Fruit fly (Drosophila melanogaster): ENCODE results near the gene CG31368.

CG31368 gene

DNA sequence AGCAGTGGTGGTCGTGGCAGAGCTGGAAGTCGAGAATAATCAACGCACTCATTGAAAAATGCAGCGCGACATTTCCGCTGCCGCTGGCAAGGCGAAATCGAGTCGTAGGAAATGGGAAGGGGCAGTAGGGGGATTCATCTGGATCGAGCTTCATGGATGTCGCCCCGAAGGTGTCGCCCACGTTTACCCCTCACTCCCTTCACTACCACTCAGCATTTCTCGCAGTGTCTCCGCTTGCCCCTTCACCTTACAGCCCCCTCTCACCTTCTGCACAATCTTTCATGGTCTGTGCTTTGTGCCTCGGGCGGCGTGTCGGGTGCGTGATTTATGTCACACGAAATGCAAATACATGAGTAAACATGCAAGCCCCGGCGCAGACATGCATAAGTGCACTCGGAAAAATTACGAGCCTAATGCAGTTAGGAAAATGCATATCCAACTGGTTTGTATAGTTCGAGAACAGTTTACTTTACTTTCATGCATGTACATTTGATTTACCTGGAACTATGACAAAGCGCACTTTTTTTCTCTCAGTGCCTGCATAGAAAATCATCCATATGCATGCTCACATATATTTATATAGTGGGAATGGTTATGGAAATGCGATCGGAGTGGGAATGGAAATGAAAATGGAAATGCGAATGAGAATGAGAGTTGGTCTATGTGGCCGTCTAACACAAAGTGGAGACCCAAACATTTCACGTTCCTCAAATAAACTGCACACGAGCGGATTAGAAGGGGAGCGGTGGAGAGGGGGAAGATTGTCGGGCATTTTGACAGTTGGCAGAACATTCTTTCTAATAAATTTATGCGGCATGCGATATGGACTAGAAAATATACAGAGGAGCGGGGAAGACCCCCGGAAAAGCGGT lies 33.0 kb upstream of the CG31368 start:
- TF ChIP-seq h (GFP tag; optimal IDR thresholded peaks at IDR 0.05), result peak; percentile 71
- peak; percentile 32 for TF ChIP-seq Sp1 (GFP tag; optimal IDR thresholded peaks at IDR 0.05)
- TF ChIP-seq HLH106 (tag; optimal IDR thresholded peaks at IDR 0.05), result peak; percentile 46
- no peak for TF ChIP-seq Rel (GFP tag; optimal IDR thresholded peaks at IDR 0.05)
- TF ChIP-seq Rel (tag; optimal IDR thresholded peaks at IDR 0.05), result no peak
- TF ChIP-seq jim (GFP tag; optimal IDR thresholded peaks at IDR 0.05), result no peak
- peak; percentile 68 for TF ChIP-seq fru (GFP tag; optimal IDR thresholded peaks at IDR 0.05)
- TF ChIP-seq Myc (optimal IDR thresholded peaks at IDR 0.05), result no peak
- TF ChIP-seq sv (GFP tag; optimal IDR thresholded peaks at IDR 0.05), result peak; percentile 75
- peak; percentile 49 for TF ChIP-seq rgr (GFP tag; optimal IDR thresholded peaks at IDR 0.05)
- TF ChIP-seq dsf (GFP tag; optimal IDR thresholded peaks at IDR 0.05; ENCODE audit: borderline replicate concordance), result no peak
- no peak for TF ChIP-seq pan (optimal IDR thresholded peaks at IDR 0.05)
- TF ChIP-seq CG9705 (GFP tag; optimal IDR thresholded peaks at IDR 0.05), result no peak
- TF ChIP-seq Dfd (GFP tag; optimal IDR thresholded peaks at IDR 0.05), result no peak
- TF ChIP-seq ey (GFP tag; optimal IDR thresholded peaks at IDR 0.05), result peak; percentile 67
- peak; percentile 0 for TF ChIP-seq CG32264 (GFP tag; optimal IDR thresholded peaks at IDR 0.05)
- peak in 1 of 2 experiments; percentile 67 for TF ChIP-seq foxo (GFP tag; optimal IDR thresholded peaks at IDR 0.05)
- peak; percentile 43 for TF ChIP-seq Hnf4 (GFP tag; optimal IDR thresholded peaks at IDR 0.05)
- TF ChIP-seq psq (GFP tag; optimal IDR thresholded peaks at IDR 0.05), result peak; percentile 36
- no peak for TF ChIP-seq Dif (GFP tag; optimal IDR thresholded peaks at IDR 0.05; ENCODE audit: partially characterized antibody)
- peak; percentile 6 for TF ChIP-seq tai (GFP tag; optimal IDR thresholded peaks at IDR 0.05)
- no peak for TF ChIP-seq N (GFP tag; optimal IDR thresholded peaks at IDR 0.05)
- TF ChIP-seq lola (GFP tag; optimal IDR thresholded peaks at IDR 0.05), result no peak
- TF ChIP-seq br (GFP tag; optimal IDR thresholded peaks at IDR 0.05), result peak; percentile 26
- TF ChIP-seq dmrt93B (GFP tag; optimal IDR thresholded peaks at IDR 0.05), result peak; percentile 29
- no peak for TF ChIP-seq Mio (GFP tag; optimal IDR thresholded peaks at IDR 0.05)
- peak; percentile 11 for TF ChIP-seq woc (GFP tag; optimal IDR thresholded peaks at IDR 0.05)
- peak; percentile 36 for TF ChIP-seq OdsH (GFP tag; optimal IDR thresholded peaks at IDR 0.05)

dm6 chr3R:11850917-11851897 lies 31.4 kb upstream of the CG31368 start:
- peak; percentile 10 for TF ChIP-seq rgr (GFP tag; optimal IDR thresholded peaks at IDR 0.05)
- TF ChIP-seq woc (GFP tag; optimal IDR thresholded peaks at IDR 0.05), result peak; percentile 21
- TF ChIP-seq OdsH (GFP tag; optimal IDR thresholded peaks at IDR 0.05), result peak; percentile 5
- peak; percentile 51 for TF ChIP-seq h (GFP tag; optimal IDR thresholded peaks at IDR 0.05)
- no peak for TF ChIP-seq Jra (GFP tag; optimal IDR thresholded peaks at IDR 0.05)
- peak; percentile 37 for TF ChIP-seq fru (GFP tag; optimal IDR thresholded peaks at IDR 0.05)
- TF ChIP-seq sage (GFP tag; optimal IDR thresholded peaks at IDR 0.05), result no peak
- peak; percentile 43 for TF ChIP-seq HLH106 (tag; optimal IDR thresholded peaks at IDR 0.05)
- TF ChIP-seq Vsx2 (GFP tag; optimal IDR thresholded peaks at IDR 0.05; ENCODE audit: partially characterized antibody), result no peak
- TF ChIP-seq ey (GFP tag; optimal IDR thresholded peaks at IDR 0.05), result peak; percentile 48
- TF ChIP-seq Sp1 (GFP tag; optimal IDR thresholded peaks at IDR 0.05), result peak; percentile 37
- TF ChIP-seq sv (GFP tag; optimal IDR thresholded peaks at IDR 0.05), result peak; percentile 52
- peak; percentile 15 for TF ChIP-seq br (GFP tag; optimal IDR thresholded peaks at IDR 0.05)
- peak in 1 of 2 experiments; percentile 33 for TF ChIP-seq foxo (GFP tag; optimal IDR thresholded peaks at IDR 0.05)
- TF ChIP-seq psq (GFP tag; optimal IDR thresholded peaks at IDR 0.05), result peak; percentile 33

DNA sequence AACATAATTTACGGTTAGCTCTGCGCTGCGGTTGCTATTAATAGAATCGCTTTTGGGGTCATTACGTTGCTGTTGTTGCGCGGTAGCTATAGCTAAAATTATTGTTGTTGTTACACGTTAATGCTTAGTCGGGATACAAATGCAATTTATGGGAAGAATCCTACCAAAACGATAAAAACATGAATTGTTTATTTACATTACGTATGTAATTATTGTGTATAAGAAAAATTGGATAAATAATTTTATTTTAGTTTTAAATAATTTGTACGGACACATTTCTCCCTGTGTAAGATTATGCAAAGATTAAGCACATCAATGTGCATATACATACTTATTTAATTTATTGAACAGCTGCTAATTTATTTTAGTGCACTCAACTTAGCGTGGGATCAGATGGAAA lies 30.7 kb upstream of the CG31368 start:
- TF ChIP-seq Myc (optimal IDR thresholded peaks at IDR 0.05) (no peak), pan (optimal IDR thresholded peaks at IDR 0.05) (no peak), CG9705 (GFP tag; optimal IDR thresholded peaks at IDR 0.05) (no peak), Mio (GFP tag; optimal IDR thresholded peaks at IDR 0.05) (no peak), CG32264 (GFP tag; optimal IDR thresholded peaks at IDR 0.05) (no peak), foxo (GFP tag; optimal IDR thresholded peaks at IDR 0.05) (no peak), brk (GFP tag; optimal IDR thresholded peaks at IDR 0.05) (no peak), sv (GFP tag; optimal IDR thresholded peaks at IDR 0.05) (no peak), fru (GFP tag; optimal IDR thresholded peaks at IDR 0.05) (no peak), tai (GFP tag; optimal IDR thresholded peaks at IDR 0.05) (no peak), sage (GFP tag; optimal IDR thresholded peaks at IDR 0.05) (no peak), GATAd (GFP tag; optimal IDR thresholded peaks at IDR 0.05) (no peak), usp (GFP tag; optimal IDR thresholded peaks at IDR 0.05) (no peak), HLH106 (tag; optimal IDR thresholded peaks at IDR 0.05) (no peak), Hr83 (GFP tag; optimal IDR thresholded peaks at IDR 0.05; ENCODE audit: poor library complexity, severe bottlenecking) (no peak), Abd-B (GFP tag; optimal IDR thresholded peaks at IDR 0.05) (no peak)
